Fruit fly (Drosophila melanogaster) whole organism, embryonic: ENCODE measurements around the gene Pfas.

Experiments used
- B-H1 ChIP-seq: fragments of 200-800 bp; sonication (Bioruptor generic); IDR thresholded peaks from 3 replicates; pipeline ENCODE4 v1.3.6; 2022; ENCODE audit warnings: missing biosample characterization, missing genetic modification characterization
- B-H2 ChIP-seq: fragments of 200-800 bp; sonication (Bioruptor generic); optimal IDR thresholded peaks from 2 replicates; lab custom pipeline; 2018; ENCODE audit warnings: missing biosample characterization, mild to moderate bottlenecking, missing genetic modification characterization
- Blimp-1 ChIP-seq: fragments of 200-800 bp; sonication (Bioruptor generic); optimal IDR thresholded peaks from 3 replicates; lab custom pipeline; 2018; ENCODE audit warnings: missing biosample characterization, missing genetic modification characterization, mild to moderate bottlenecking, moderate library complexity, missing genetic modification reagents
- CG12104 ChIP-seq: fragments of 200-800 bp; sonication (Bioruptor generic); optimal IDR thresholded peaks from 3 replicates; lab custom pipeline; 2016; ENCODE audit warnings: missing biosample characterization, missing genetic modification characterization
- CG12155 ChIP-seq: fragments of 200-800 bp; sonication (Bioruptor generic); optimal IDR thresholded peaks from 3 replicates; lab custom pipeline; 2016; ENCODE audit warnings: missing biosample characterization, missing genetic modification characterization
- CG1233 ChIP-seq: fragments of 200-800 bp; sonication (Bioruptor generic); optimal IDR thresholded peaks from 4 replicates; lab custom pipeline; 2018; ENCODE audit warnings: missing biosample characterization, mild to moderate bottlenecking, missing genetic modification characterization
- CG12942 ChIP-seq: fragments of 200-800 bp; sonication (Bioruptor generic); optimal IDR thresholded peaks from 3 replicates; lab custom pipeline; 2016; ENCODE audit warnings: missing biosample characterization, missing genetic modification characterization
- CG15269 ChIP-seq: fragments of 200-800 bp; sonication (Bioruptor generic); optimal IDR thresholded peaks from 2 replicates; lab custom pipeline; 2018; ENCODE audit warnings: missing biosample characterization, mild to moderate bottlenecking, missing genetic modification characterization, moderate library complexity
- CG15696 ChIP-seq: fragments of 200-800 bp; sonication (Bioruptor generic); optimal IDR thresholded peaks from 2 replicates; lab custom pipeline; 2019; ENCODE audit warnings: missing biosample characterization, mild to moderate bottlenecking, missing genetic modification characterization, moderate library complexity
- CG1603 ChIP-seq: fragments of 200-800 bp; sonication (Bioruptor generic); optimal IDR thresholded peaks from 2 replicates; lab custom pipeline; 2019; ENCODE audit warnings: missing biosample characterization, mild to moderate bottlenecking, missing genetic modification characterization, moderate library complexity
- CG16779 ChIP-seq: fragments of 200-800 bp; sonication (Bioruptor generic); IDR thresholded peaks from 2 replicates; pipeline ENCODE4 v1.3.6; 2022; ENCODE audit warnings: missing biosample characterization, missing genetic modification characterization
- CG17385 ChIP-seq: fragments of 200-800 bp; sonication (Bioruptor generic); optimal IDR thresholded peaks from 3 replicates; lab custom pipeline; 2018; ENCODE audit warnings: missing biosample characterization, mild to moderate bottlenecking, missing genetic modification characterization
- CG17568 ChIP-seq: fragments of 200-800 bp; sonication (Bioruptor generic); optimal IDR thresholded peaks from 2 replicates; lab custom pipeline; 2018; ENCODE audit warnings: missing biosample characterization, mild to moderate bottlenecking, missing genetic modification characterization, moderate library complexity
- CG18011 ChIP-seq: fragments of 200-800 bp; sonication (Bioruptor generic); optimal IDR thresholded peaks from 2 replicates; lab custom pipeline; 2017; ENCODE audit warnings: missing biosample characterization, missing genetic modification characterization, mild to moderate bottlenecking, moderate library complexity, missing genotype
- CG2116 ChIP-seq: fragments of 200-800 bp; sonication (Bioruptor generic); optimal IDR thresholded peaks from 3 replicates; lab custom pipeline; 2018; ENCODE audit warnings: missing biosample characterization, mild to moderate bottlenecking, missing genetic modification characterization
- CG30431 ChIP-seq: fragments of 200-800 bp; sonication (Bioruptor generic); optimal IDR thresholded peaks from 2 replicates; lab custom pipeline; 2017; ENCODE audit warnings: missing biosample characterization, missing genetic modification characterization
- CG31388 ChIP-seq: fragments of 200-800 bp; sonication (Bioruptor generic); optimal IDR thresholded peaks from 2 replicates; lab custom pipeline; 2016; ENCODE audit warnings: missing biosample characterization, missing genetic modification characterization
- CG31441 ChIP-seq: fragments of 200-800 bp; sonication (Bioruptor generic); IDR thresholded peaks from 2 replicates; pipeline ENCODE4 v1.3.6; 2022; ENCODE audit warnings: missing biosample characterization, missing genetic modification characterization
- CG32772 ChIP-seq: fragments of 200-800 bp; sonication (Bioruptor generic); IDR thresholded peaks from 2 replicates; pipeline ENCODE4 v1.3.6; 2022; ENCODE audit warnings: missing biosample characterization, missing genetic modification characterization
- CG3838 ChIP-seq: fragments of 200-800 bp; sonication (Bioruptor generic); optimal IDR thresholded peaks from 3 replicates; lab custom pipeline; 2016; ENCODE audit warnings: missing biosample characterization, missing genetic modification characterization
- CG5245 ChIP-seq: fragments of 200-800 bp; sonication (Bioruptor generic); optimal IDR thresholded peaks from 3 replicates; lab custom pipeline; 2016; ENCODE audit warnings: missing biosample characterization, missing genetic modification characterization
- CG6765 ChIP-seq: fragments of 200-800 bp; sonication (Bioruptor generic); optimal IDR thresholded peaks from 3 replicates; lab custom pipeline; 2017; ENCODE audit warnings: missing biosample characterization, mild to moderate bottlenecking, missing genetic modification characterization
- CG7786 ChIP-seq: fragments of 200-800 bp; sonication (Bioruptor generic); optimal IDR thresholded peaks from 2 replicates; lab custom pipeline; 2016; ENCODE audit warnings: missing biosample characterization, missing genetic modification characterization
- CG8089 ChIP-seq: fragments of 200-800 bp; sonication (Bioruptor generic); optimal IDR thresholded peaks from 3 replicates; lab custom pipeline; 2016; ENCODE audit warnings: missing biosample characterization, missing genetic modification characterization
- CG8924 ChIP-seq: fragments of 200-800 bp; optimal IDR thresholded peaks from 3 replicates; lab custom pipeline; 2019; ENCODE audit warnings: missing biosample characterization, mild to moderate bottlenecking, missing genetic modification characterization, moderate library complexity
- CG9727 ChIP-seq: fragments of 200-800 bp; sonication (Bioruptor generic); optimal IDR thresholded peaks from 3 replicates; lab custom pipeline; 2017; ENCODE audit warnings: missing biosample characterization, mild to moderate bottlenecking, missing genetic modification characterization
- Chrac-16 ChIP-seq: fragments of 200-800 bp; sonication (Bioruptor generic); optimal IDR thresholded peaks from 3 replicates; lab custom pipeline; 2016; ENCODE audit warnings: missing biosample characterization, missing genetic modification characterization
- D19A ChIP-seq: fragments of 200-800 bp; optimal IDR thresholded peaks from 3 replicates; lab custom pipeline; 2019; ENCODE audit warnings: missing biosample characterization, mild to moderate bottlenecking, missing genetic modification characterization, moderate library complexity
- Dad ChIP-seq: fragments of 200-800 bp; sonication (Bioruptor generic); optimal IDR thresholded peaks from 3 replicates; lab custom pipeline; 2016; ENCODE audit warnings: missing biosample characterization, missing genetic modification characterization
- ERR ChIP-seq: fragments of 200-800 bp; sonication (Bioruptor generic); optimal IDR thresholded peaks from 2 replicates; lab custom pipeline; 2016; ENCODE audit warnings: missing biosample characterization, missing genetic modification characterization
- Fer3 ChIP-seq: fragments of 200-800 bp; sonication (Bioruptor generic); optimal IDR thresholded peaks from 2 replicates; lab custom pipeline; 2018; ENCODE audit warnings: missing biosample characterization, mild to moderate bottlenecking, missing genetic modification characterization, moderate library complexity
- Gug ChIP-seq: fragments of 200-800 bp; sonication (Bioruptor generic); IDR thresholded peaks from 4 replicates; pipeline ENCODE4 v1.3.6; 2022; ENCODE audit warnings: missing biosample characterization, missing genetic modification characterization
- Hand ChIP-seq: fragments of 200-800 bp; sonication (Bioruptor generic); optimal IDR thresholded peaks from 2 replicates; lab custom pipeline; 2017; ENCODE audit warnings: mild to moderate bottlenecking, missing biosample characterization, missing genetic modification reagents, missing genetic modification characterization
- Nf-YA ChIP-seq: fragments of 200-800 bp; sonication (Bioruptor generic); IDR thresholded peaks from 2 replicates; pipeline ENCODE4 v1.3.6; 2022; ENCODE audit warnings: missing biosample characterization, missing genetic modification characterization
- PHDP ChIP-seq: fragments of 200-800 bp; sonication (Bioruptor generic); optimal IDR thresholded peaks from 3 replicates; lab custom pipeline; 2018; ENCODE audit warnings: missing biosample characterization, mild to moderate bottlenecking, missing genetic modification characterization, moderate library complexity
- Spps ChIP-seq: fragments of 200-800 bp; sonication (Bioruptor generic); optimal IDR thresholded peaks from 2 replicates; lab custom pipeline; 2018; ENCODE audit warnings: missing biosample characterization, mild to moderate bottlenecking, missing genetic modification characterization
- Usf ChIP-seq: fragments of 200-800 bp; sonication (Bioruptor generic); optimal IDR thresholded peaks from 2 replicates; lab custom pipeline; 2017; ENCODE audit warnings: missing genotype, missing biosample characterization, missing genetic modification characterization
- ash1 ChIP-seq: fragments of 200-800 bp; sonication (Bioruptor generic); optimal IDR thresholded peaks from 2 replicates; lab custom pipeline; 2018; ENCODE audit warnings: missing biosample characterization, mild to moderate bottlenecking, missing genetic modification characterization
- cad ChIP-seq: fragments of >200 bp; optimal IDR thresholded peaks from 2 replicates; lab custom pipeline; 2017; ENCODE audit warnings: missing biosample characterization, missing genetic modification characterization
- chm ChIP-seq: fragments of 200-800 bp; sonication (Bioruptor generic); IDR thresholded peaks from 2 replicates; pipeline ENCODE4 v1.3.6; 2022; ENCODE audit warnings: missing biosample characterization, missing genetic modification characterization
- crol ChIP-seq: fragments of 200-800 bp; sonication (Bioruptor generic); IDR thresholded peaks from 2 replicates; pipeline ENCODE4 v1.3.6; 2022; ENCODE audit warnings: missing biosample characterization, missing genetic modification characterization
- dysf ChIP-seq: fragments of 200-800 bp; sonication (Bioruptor generic); IDR thresholded peaks from 3 replicates; pipeline ENCODE4 v1.3.6; 2022; ENCODE audit warnings: missing biosample characterization, missing genetic modification characterization
- fd102C ChIP-seq: fragments of 200-800 bp; sonication (Bioruptor generic); optimal IDR thresholded peaks from 2 replicates; lab custom pipeline; 2018; ENCODE audit warnings: missing biosample characterization, mild to moderate bottlenecking, missing genetic modification characterization, moderate library complexity
- fd64A ChIP-seq: fragments of 200-800 bp; sonication (Bioruptor generic); optimal IDR thresholded peaks from 3 replicates; lab custom pipeline; 2018; ENCODE audit warnings: missing biosample characterization, mild to moderate bottlenecking, missing genetic modification characterization
- ftz-f1 ChIP-seq: fragments of 200-800 bp; sonication (Bioruptor generic); optimal IDR thresholded peaks from 2 replicates; lab custom pipeline; 2016; ENCODE audit warnings: missing biosample characterization, missing genetic modification characterization
- gfzf ChIP-seq: fragments of 200-800 bp; sonication (Bioruptor generic); optimal IDR thresholded peaks from 2 replicates; lab custom pipeline; 2016; ENCODE audit warnings: missing biosample characterization, mild to moderate bottlenecking, missing genetic modification characterization, moderate library complexity
- ham ChIP-seq: fragments of 200-800 bp; sonication (Bioruptor generic); IDR thresholded peaks from 2 replicates; pipeline ENCODE4 v1.3.6; 2022; ENCODE audit warnings: missing biosample characterization, missing genetic modification characterization
- ken ChIP-seq: fragments of 200-800 bp; sonication (Bioruptor generic); IDR thresholded peaks from 3 replicates; pipeline ENCODE4 v1.3.6; 2022; ENCODE audit warnings: missing biosample characterization, missing genetic modification characterization
- nerfin-1 ChIP-seq: fragments of 200-800 bp; sonication (Bioruptor generic); optimal IDR thresholded peaks from 3 replicates; lab custom pipeline; 2019; ENCODE audit warnings: missing biosample characterization, mild to moderate bottlenecking, missing genetic modification characterization, moderate library complexity
- stc ChIP-seq: fragments of 200-800 bp; sonication (Bioruptor generic); IDR thresholded peaks from 2 replicates; pipeline ENCODE4 v1.3.6; 2022; ENCODE audit warnings: missing biosample characterization, missing genetic modification characterization
- vvl ChIP-seq: fragments of 200-800 bp; sonication (Bioruptor generic); IDR thresholded peaks from 2 replicates; pipeline ENCODE4 v1.3.6; 2022; ENCODE audit warnings: missing biosample characterization, missing genetic modification characterization
- wdn ChIP-seq: fragments of 200-800 bp; sonication (Bioruptor generic); IDR thresholded peaks from 2 replicates; pipeline ENCODE4 v1.3.6; 2022; ENCODE audit warnings: missing biosample characterization, missing genetic modification characterization
- zfh1 ChIP-seq: fragments of 200-800 bp; sonication (Bioruptor generic); IDR thresholded peaks from 3 replicates; pipeline ENCODE4 v1.3.6; 2022; ENCODE audit warnings: missing biosample characterization, missing genetic modification characterization

Gene Pfas

DNA sequence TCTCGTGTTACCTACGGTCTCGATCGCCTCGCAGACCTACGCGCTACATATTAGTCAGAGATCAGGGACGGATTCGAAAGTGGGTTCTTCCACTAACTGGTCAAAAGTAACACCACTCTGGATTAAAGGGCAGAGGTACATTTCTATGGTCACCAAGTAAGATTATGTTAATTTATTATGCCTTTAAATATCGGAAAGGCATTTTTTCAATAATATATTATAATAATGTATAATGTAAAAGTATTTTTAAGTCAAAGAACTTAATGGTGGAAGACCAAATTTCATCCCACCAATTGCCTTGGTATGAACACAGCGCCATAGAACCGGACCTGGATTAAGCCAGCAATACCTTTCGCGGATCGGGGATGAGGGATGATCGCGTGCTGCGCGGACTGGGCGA, 23.1 kb downstream of the Pfas start (continued):
- TF ChIP-seq CG7786 (GFP tag; lab: Kevin White, UChicago) (no peak), ash1 (GFP tag; lab: Kevin White, UChicago) (no peak), fd64A (GFP tag; lab: Kevin White, UChicago) (no peak), ham (GFP tag; lab: Robert Waterston, UW) (no peak), cad (GFP tag; lab: Kevin White, UChicago) (no peak), B-H1 (no peak), CG8924 (no peak), CG17385 (GFP tag; lab: Kevin White, UChicago) (no peak), CG12155 (GFP tag; lab: Kevin White, UChicago) (no peak), CG32772 (GFP tag; lab: Robert Waterston, UW) (no peak), D19A (tag; lab: Kevin White, UChicago) (peak; percentile 44), CG9727 (GFP tag; lab: Kevin White, UChicago) (peak; percentile 52), CG1233 (GFP tag; lab: Kevin White, UChicago) (no peak), Usf (GFP tag; lab: Kevin White, UChicago) (no peak), fd102C (GFP tag; lab: Kevin White, UChicago) (no peak), CG1603 (no peak), CG31441 (peak; percentile 47; the same call in 1 of the 2 replicates), Chrac-16 (GFP tag; lab: Kevin White, UChicago) (no peak), stc (no peak), CG30431 (no peak), ftz-f1 (GFP tag; lab: Kevin White, UChicago) (no peak), PHDP (tag; lab: Kevin White, UChicago) (no peak), nerfin-1 (tag; lab: Kevin White, UChicago) (no peak), wdn (no peak), CG15696 (peak; percentile 65), CG16779 (GFP tag; lab: Robert Waterston, UW) (no peak), gfzf (GFP tag; lab: Kevin White, UChicago) (no peak), ERR (no peak), B-H2 (GFP tag; lab: Kevin White, UChicago) (no peak), Hand (GFP tag; lab: Kevin White, UChicago) (no peak), ken (GFP tag; lab: Robert Waterston, UW) (no peak), CG6765 (GFP tag; lab: Kevin White, UChicago) (no peak), Dad (GFP tag; lab: Kevin White, UChicago) (no peak), chm (GFP tag; lab: Robert Waterston, UW) (no peak), Fer3 (tag; lab: Kevin White, UChicago) (no peak), CG2116 (GFP tag; lab: Kevin White, UChicago) (no peak), CG15269 (tag; lab: Kevin White, UChicago) (no peak), vvl (no peak), CG31388 (no peak), CG12942 (GFP tag; lab: Kevin White, UChicago) (no peak), CG18011 (no peak), CG17568 (no peak), CG3838 (GFP tag; lab: Kevin White, UChicago) (no peak), Nf-YA (no peak), dysf (GFP tag; lab: Robert Waterston, UW) (0 out of 3 replicates have a peak, but pooled peaks have one; percentile 9), crol (GFP tag; lab: Robert Waterston, UW) (no peak), Gug (GFP tag; lab: Robert Waterston, UW) (0 out of 4 replicates have a peak, but pooled peaks have one; percentile 36), CG5245 (GFP tag; lab: Kevin White, UChicago) (no peak), CG12104 (GFP tag; lab: Kevin White, UChicago) (no peak), zfh1 (GFP tag; lab: Robert Waterston, UW) (no peak), Spps (tag; lab: Kevin White, UChicago) (no peak), CG8089 (GFP tag; lab: Kevin White, UChicago) (no peak), Blimp-1 (GFP tag; lab: Kevin White, UChicago) (peak; percentile 25)
